Worm (Caenorhabditis elegans) whole organism, L4 larva: ENCODE results near the gene K02F6.3.

Experiments
- R02D3.7 ChIP-seq: fragments of 150-350 bp; sonication (generic microtip); optimal IDR thresholded peaks from 3 replicates; lab custom pipeline; 2014; ENCODE audit warnings: missing biosample characterization, missing genetic modification characterization
- T20F7.1 ChIP-seq: fragments of 200-800 bp; sonication (Bioruptor generic); optimal IDR thresholded peaks from 2 replicates; lab custom pipeline; 2018; ENCODE audit warnings: mild to moderate bottlenecking, missing genetic modification characterization, missing compliant biosample characterization
- Y105C5A.15 ChIP-seq: fragments of 200-800 bp; sonication (Bioruptor generic); IDR thresholded peaks from 2 replicates; pipeline ENCODE4 v1.3.6; 2022; ENCODE audit warnings: missing genetic modification characterization, missing compliant biosample characterization
- ZK337.2 ChIP-seq: fragments of 200-800 bp; sonication (Bioruptor generic); IDR thresholded peaks from 2 replicates; pipeline ENCODE4 v1.3.6; 2022; ENCODE audit warnings: missing genetic modification reagents, missing genetic modification characterization, missing compliant biosample characterization
- ZK546.5 ChIP-seq, 2 experiments: sonication (generic microtip); optimal IDR thresholded peaks; 2 replicates each; lab custom pipeline; 2017; ENCODE audit warnings: missing biosample characterization in 2 of 2, missing genetic modification characterization in 2 of 2
- attf-4 ChIP-seq: sonication (generic microtip); optimal IDR thresholded peaks from 3 replicates; lab custom pipeline; 2017; ENCODE audit warnings: missing biosample characterization, missing genetic modification characterization
- ceh-20 ChIP-seq: fragments of 200-800 bp; sonication (Bioruptor generic); IDR thresholded peaks from 2 replicates; pipeline ENCODE4 v1.3.6; 2022; ENCODE audit warnings: missing genetic modification reagents, missing genetic modification characterization, missing compliant biosample characterization
- ceh-44 ChIP-seq: fragments of 200-800 bp; sonication (Bioruptor generic); IDR thresholded peaks from 2 replicates; pipeline ENCODE4 v1.3.6; 2022; ENCODE audit warnings: missing genetic modification reagents, missing genetic modification characterization, missing compliant biosample characterization
- ces-1 ChIP-seq: fragments of 150-350 bp; sonication (generic microtip); optimal IDR thresholded peaks from 4 replicates; lab custom pipeline; 2014; ENCODE audit warnings: missing biosample characterization, missing genetic modification reagents, missing genetic modification characterization
- cey-2 ChIP-seq: sonication (generic microtip); optimal IDR thresholded peaks from 3 replicates; lab custom pipeline; 2017; ENCODE audit warnings: missing genetic modification characterization, mild to moderate bottlenecking, missing compliant biosample characterization, antibody characterized with exemption, borderline replicate concordance; ENCODE audit not compliant: insufficient read depth
- ctbp-1 ChIP-seq: fragments of 200-800 bp; sonication (Bioruptor generic); IDR thresholded peaks from 2 replicates; pipeline ENCODE4 v1.3.6; 2022; ENCODE audit warnings: missing genetic modification reagents, missing genetic modification characterization, missing compliant biosample characterization
- daf-16 ChIP-seq, 3 experiments: sonication (generic microtip); optimal IDR thresholded peaks; 2 replicates each; lab custom pipeline; 2016 to 2017; ENCODE audit warnings: missing genetic modification characterization in 3 of 3, missing genetic modification reagents in 3 of 3, mild to moderate bottlenecking in 2 of 3, missing compliant biosample characterization in 2 of 3, missing biosample characterization in 1 of 3, moderate library complexity in 1 of 3
- daf-19 ChIP-seq: fragments of 200-800 bp; sonication (Bioruptor generic); conservative IDR thresholded peaks from 2 replicates; pipeline ENCODE4 v1.3.6; 2022; ENCODE audit warnings: missing genetic modification characterization, missing compliant biosample characterization
- dmd-6 ChIP-seq: fragments of 200-800 bp; sonication (Bioruptor generic); IDR thresholded peaks from 2 replicates; pipeline ENCODE4 v1.3.6; 2022; ENCODE audit warnings: missing genetic modification reagents, missing genetic modification characterization, missing compliant biosample characterization
- dmd-8 ChIP-seq: fragments of 200-800 bp; sonication (Bioruptor generic); IDR thresholded peaks from 2 replicates; pipeline ENCODE4 v1.3.6; 2022; ENCODE audit warnings: missing genetic modification characterization, missing compliant biosample characterization
- dpl-1 ChIP-seq: fragments of 150-350 bp; optimal IDR thresholded peaks from 2 replicates; lab custom pipeline; 2014; ENCODE audit warnings: missing biosample characterization, missing genetic modification reagents, missing genetic modification characterization
- duxl-1 ChIP-seq: sonication (generic microtip); optimal IDR thresholded peaks from 2 replicates; lab custom pipeline; 2016; ENCODE audit warnings: mild to moderate bottlenecking, missing genetic modification characterization, moderate library complexity, missing compliant biosample characterization; ENCODE audit not compliant: poor library complexity
- dve-1 ChIP-seq: sonication (generic microtip); optimal IDR thresholded peaks from 2 replicates; lab custom pipeline; 2017; ENCODE audit warnings: antibody characterized with exemption, mild to moderate bottlenecking, missing genetic modification characterization, missing compliant biosample characterization; ENCODE audit not compliant: insufficient read depth
- egl-27 ChIP-seq: sonication (generic microtip); optimal IDR thresholded peaks from 3 replicates; lab custom pipeline; 2017; ENCODE audit warnings: missing biosample characterization, missing genetic modification reagents, missing genetic modification characterization
- fkh-10 ChIP-seq: fragments of 150-350 bp; optimal IDR thresholded peaks from 2 replicates; lab custom pipeline; 2014; ENCODE audit warnings: missing biosample characterization, missing genetic modification reagents, missing genetic modification characterization
- fos-1 ChIP-seq: fragments of 150-350 bp; optimal IDR thresholded peaks from 2 replicates; lab custom pipeline; 2014; ENCODE audit warnings: missing biosample characterization, missing genetic modification characterization
- gei-8 ChIP-seq: fragments of 200-800 bp; sonication (Bioruptor generic); optimal IDR thresholded peaks from 2 replicates; lab custom pipeline; 2018; ENCODE audit warnings: mild to moderate bottlenecking, missing genetic modification characterization, missing compliant biosample characterization
- hlh-11 ChIP-seq: fragments of 200-800 bp; sonication (Bioruptor generic); optimal IDR thresholded peaks from 2 replicates; lab custom pipeline; 2018; ENCODE audit warnings: mild to moderate bottlenecking, missing genetic modification characterization, missing compliant biosample characterization
- hlh-30 ChIP-seq: sonication (generic microtip); optimal IDR thresholded peaks from 2 replicates; lab custom pipeline; 2017; ENCODE audit warnings: antibody characterized with exemption, mild to moderate bottlenecking, missing genetic modification characterization, missing compliant biosample characterization; ENCODE audit not compliant: insufficient read depth
- jun-1 ChIP-seq: fragments of 150-350 bp; optimal IDR thresholded peaks from 2 replicates; lab custom pipeline; 2014; ENCODE audit warnings: missing biosample characterization, missing genetic modification reagents, missing genetic modification characterization
- lim-7 ChIP-seq: fragments of 200-800 bp; sonication (Bioruptor generic); IDR thresholded peaks from 2 replicates; pipeline ENCODE4 v1.3.6; 2022; ENCODE audit warnings: missing genetic modification characterization, missing compliant biosample characterization
- lin-13 ChIP-seq: fragments of 150-350 bp; optimal IDR thresholded peaks from 2 replicates; lab custom pipeline; 2014; ENCODE audit warnings: missing biosample characterization, missing genetic modification reagents, missing genetic modification characterization
- lin-38 ChIP-seq: fragments of 200-800 bp; sonication (Bioruptor generic); IDR thresholded peaks from 2 replicates; pipeline ENCODE4 v1.3.6; 2022; ENCODE audit warnings: missing genetic modification reagents, missing genetic modification characterization, missing compliant biosample characterization
- lir-3 ChIP-seq: sonication (generic microtip); optimal IDR thresholded peaks from 2 replicates; lab custom pipeline; 2016; ENCODE audit warnings: mild to moderate bottlenecking, missing genetic modification characterization, missing compliant biosample characterization
- lsy-2 ChIP-seq, 2 experiments: fragments of 150-350 bp in 1 of 2; sonication (generic microtip) in 1 of 2; optimal IDR thresholded peaks; 2 replicates each; lab custom pipeline; 2014 to 2017; ENCODE audit warnings: missing biosample characterization in 2 of 2, missing genetic modification characterization in 2 of 2
- mes-2 ChIP-seq: sonication (generic microtip); optimal IDR thresholded peaks from 2 replicates; lab custom pipeline; 2016; ENCODE audit warnings: missing genotype, mild to moderate bottlenecking, missing genetic modification characterization, missing compliant biosample characterization; ENCODE audit not compliant: poor library complexity, severe bottlenecking
- mxl-3 ChIP-seq: fragments of 200-800 bp; sonication (Bioruptor generic); optimal IDR thresholded peaks from 2 replicates; lab custom pipeline; 2018; ENCODE audit warnings: mild to moderate bottlenecking, missing genetic modification characterization, missing compliant biosample characterization
- nhr-28 ChIP-seq: fragments of 150-350 bp; optimal IDR thresholded peaks from 2 replicates; lab custom pipeline; 2014; ENCODE audit warnings: missing biosample characterization, missing genetic modification characterization
- nhr-42 ChIP-seq: fragments of 200-800 bp; sonication (Bioruptor generic); IDR thresholded peaks from 2 replicates; pipeline ENCODE4 v1.3.6; 2022; ENCODE audit warnings: missing genetic modification characterization, missing compliant biosample characterization
- nhr-6 ChIP-seq: fragments of 150-350 bp; optimal IDR thresholded peaks from 2 replicates; lab custom pipeline; 2014; ENCODE audit warnings: missing biosample characterization, missing genetic modification characterization
- nhr-77 ChIP-seq: fragments of 150-350 bp; optimal IDR thresholded peaks from 2 replicates; lab custom pipeline; 2014; ENCODE audit warnings: missing biosample characterization, missing genetic modification characterization
- pha-4 ChIP-seq, 2 experiments: fragments of 150-350 bp in 1 of 2; fragments of 200-800 bp in 1 of 2; sonication (Bioruptor generic) in 1 of 2; IDR thresholded peaks in 1 of 2; optimal IDR thresholded peaks in 1 of 2; 2 replicates each; pipeline versions ENCODE4 v1.3.6 to Lab custom; 2014 to 2022; ENCODE audit warnings: missing genetic modification characterization in 2 of 2, missing genetic modification reagents in 2 of 2, missing biosample characterization in 1 of 2, missing compliant biosample characterization in 1 of 2
- php-3 ChIP-seq: fragments of 200-800 bp; sonication (Bioruptor generic); IDR thresholded peaks from 2 replicates; pipeline ENCODE4 v1.3.6; 2022; ENCODE audit warnings: missing genetic modification reagents, missing genetic modification characterization, missing compliant biosample characterization
- spr-1 ChIP-seq: sonication (generic microtip); optimal IDR thresholded peaks from 2 replicates; lab custom pipeline; 2016; ENCODE audit warnings: mild to moderate bottlenecking, missing genetic modification characterization, missing compliant biosample characterization
- spr-3 ChIP-seq: fragments of 200-800 bp; sonication (Bioruptor generic); optimal IDR thresholded peaks from 2 replicates; lab custom pipeline; 2018; ENCODE audit warnings: mild to moderate bottlenecking, missing genetic modification characterization, missing compliant biosample characterization
- unc-130 ChIP-seq: sonication (generic microtip); optimal IDR thresholded peaks from 2 replicates; lab custom pipeline; 2016; ENCODE audit warnings: missing genetic modification reagents, missing genetic modification characterization, missing compliant biosample characterization
- zag-1 ChIP-seq: fragments of 150-350 bp; optimal IDR thresholded peaks from 2 replicates; lab custom pipeline; 2014; ENCODE audit warnings: missing biosample characterization, missing genetic modification characterization
- zfp-2 ChIP-seq: sonication (generic microtip); optimal IDR thresholded peaks from 2 replicates; lab custom pipeline; 2016; ENCODE audit warnings: mild to moderate bottlenecking, missing genetic modification characterization, missing compliant biosample characterization
- zfp-3 ChIP-seq: fragments of 200-800 bp; sonication (Bioruptor generic); conservative IDR thresholded peaks from 2 replicates; pipeline ENCODE4 v1.3.6; 2022; ENCODE audit warnings: missing genetic modification reagents, missing genetic modification characterization, missing compliant biosample characterization
- zip-2 ChIP-seq: fragments of 150-350 bp; optimal IDR thresholded peaks from 2 replicates; lab custom pipeline; 2014; ENCODE audit warnings: missing biosample characterization, missing genetic modification characterization

Gene K02F6.3

ce11 chrII:2564899-2565298 is 18.9 kb downstream of the K02F6.3 start, which contains the start of gene usp-39 (continued):
- TF ChIP-seq fos-1 (no peak), nhr-42 (0 out of 2 replicates have a peak, but pooled peaks have one; percentile 44), duxl-1 (peak; percentile 48), ctbp-1 (peak; percentile 48; the same call in 1 of the 2 replicates), jun-1 (tag; lab: Kevin White, UChicago) (no peak), spr-3 (GFP tag; lab: Kevin White, UChicago) (no peak), T20F7.1 (GFP tag; lab: Kevin White, UChicago) (no peak), php-3 (GFP tag; lab: Robert Waterston, UW) (peak; percentile 56; the same call in 1 of the 2 replicates), hlh-30 (tag; lab: Kevin White, UChicago) (peak; percentile 57), lir-3 (tag; lab: Kevin White, UChicago) (no peak), lim-7 (no peak), zfp-3 (0 out of 2 replicates have a peak, but pooled peaks have one; percentile 44), mxl-3 (no peak), lin-13 (GFP tag; lab: Kevin White, UChicago) (peak; percentile 73), dve-1 (tag; lab: Kevin White, UChicago) (peak; percentile 79), daf-19 (no peak), zip-2 (peak; percentile 18), zag-1 (tag; lab: Kevin White, UChicago) (no peak), unc-130 (peak; percentile 48), nhr-28 (tag; lab: Kevin White, UChicago) (peak; percentile 5), lsy-2 (tag; optimal IDR thresholded peaks at IDR 0.05; lab: Kevin White, UChicago) (peak; percentile 15 to 94), nhr-77 (peak; percentile 85), dmd-6 (GFP tag; lab: Robert Waterston, UW) (peak; percentile 62), nhr-6 (tag; lab: Kevin White, UChicago) (no peak), daf-16 (GFP tag; optimal IDR thresholded peaks at IDR 0.05; lab: Kevin White, UChicago) (no peak), daf-16 (tag; optimal IDR thresholded peaks at IDR 0.05; lab: Kevin White, UChicago) (peak; percentile 65), ceh-44 (GFP tag; lab: Robert Waterston, UW) (0 out of 2 replicates have a peak, but pooled peaks have one; percentile 9), egl-27 (tag; lab: Kevin White, UChicago) (no peak), spr-1 (tag; lab: Kevin White, UChicago) (no peak), zfp-2 (tag; lab: Kevin White, UChicago) (no peak), mes-2 (peak; percentile 95), ceh-20 (peak; percentile 36; the same call in 1 of the 2 replicates), ces-1 (GFP tag; lab: Kevin White, UChicago) (peak; percentile 93), pha-4 (GFP tag; IDR thresholded peaks at IDR 0.05; lab: Robert Waterston, UW) (peak; percentile 61; the same call in 1 of the 2 replicates), pha-4 (tag; optimal IDR thresholded peaks at IDR 0.05; lab: Kevin White, UChicago) (no peak), dpl-1 (peak; percentile 86), R02D3.7 (tag; lab: Kevin White, UChicago) (no peak), gei-8 (no peak), attf-4 (tag; lab: Kevin White, UChicago) (no peak), dmd-8 (GFP tag; lab: Robert Waterston, UW) (no peak), hlh-11 (tag; lab: Kevin White, UChicago) (no peak), fkh-10 (GFP tag; lab: Kevin White, UChicago) (peak; percentile 44), ZK337.2 (peak; percentile 56; the same call in 1 of the 2 replicates), lin-38 (GFP tag; lab: Robert Waterston, UW) (peak; percentile 88), ZK546.5 (tag; optimal IDR thresholded peaks at IDR 0.05; lab: Kevin White, UChicago) (no peak), Y105C5A.15 (no peak), cey-2 (tag; lab: Kevin White, UChicago) (no peak)
